Fruit fly (Drosophila melanogaster) whole organism, embryonic: ENCODE results near the gene Reepl1.
A peak's percentile ranks its signal among the peaks of the same experiment; 100 is the strongest.

Source experiments
- ATbp ChIP-seq: fragments of 200-800 bp; sonication (Bioruptor generic); optimal IDR thresholded peaks from 2 replicates; lab custom pipeline; 2017; ENCODE audit warnings: missing biosample characterization, mild to moderate bottlenecking, missing genetic modification characterization, missing genetic modification reagents
- B-H2 ChIP-seq: fragments of 200-800 bp; sonication (Bioruptor generic); optimal IDR thresholded peaks from 2 replicates; lab custom pipeline; 2018; ENCODE audit warnings: missing biosample characterization, mild to moderate bottlenecking, missing genetic modification characterization
- CG10321 ChIP-seq: fragments of 200-800 bp; sonication (Bioruptor generic); IDR thresholded peaks from 2 replicates; pipeline ENCODE4 v1.3.6; 2022; ENCODE audit warnings: missing biosample characterization, missing genetic modification characterization
- CG10543 ChIP-seq: fragments of 200-800 bp; sonication (Bioruptor generic); optimal IDR thresholded peaks from 3 replicates; lab custom pipeline; 2017; ENCODE audit warnings: missing biosample characterization, mild to moderate bottlenecking, missing genetic modification characterization, moderate library complexity
- CG12219 ChIP-seq: fragments of 200-800 bp; sonication (Bioruptor generic); optimal IDR thresholded peaks from 3 replicates; lab custom pipeline; 2018; ENCODE audit warnings: missing biosample characterization, mild to moderate bottlenecking, missing genetic modification characterization
- CG12299 ChIP-seq: fragments of 200-800 bp; sonication (Bioruptor generic); optimal IDR thresholded peaks from 2 replicates; lab custom pipeline; 2018; ENCODE audit warnings: missing biosample characterization, mild to moderate bottlenecking, missing genetic modification characterization
- CG12942 ChIP-seq: fragments of 200-800 bp; sonication (Bioruptor generic); optimal IDR thresholded peaks from 3 replicates; lab custom pipeline; 2016; ENCODE audit warnings: missing biosample characterization, missing genetic modification characterization
- CG13624 ChIP-seq: fragments of 200-800 bp; sonication (Bioruptor generic); optimal IDR thresholded peaks from 2 replicates; lab custom pipeline; 2016; ENCODE audit warnings: missing biosample characterization, missing genetic modification characterization
- CG13775 ChIP-seq: fragments of 200-800 bp; sonication (Bioruptor generic); optimal IDR thresholded peaks from 3 replicates; lab custom pipeline; 2017; ENCODE audit warnings: missing biosample characterization, mild to moderate bottlenecking, missing genetic modification characterization
- CG1647 ChIP-seq: fragments of 200-800 bp; sonication (Bioruptor generic); optimal IDR thresholded peaks from 3 replicates; lab custom pipeline; 2016; ENCODE audit warnings: missing biosample characterization, missing genetic modification characterization
- CG18011 ChIP-seq: fragments of 200-800 bp; sonication (Bioruptor generic); optimal IDR thresholded peaks from 2 replicates; lab custom pipeline; 2017; ENCODE audit warnings: missing biosample characterization, missing genetic modification characterization, mild to moderate bottlenecking, moderate library complexity, missing genotype
- CG2120 ChIP-seq: fragments of 200-800 bp; sonication (Bioruptor generic); optimal IDR thresholded peaks from 3 replicates; lab custom pipeline; 2016; ENCODE audit warnings: missing biosample characterization, missing genetic modification characterization
- CG2712 ChIP-seq: fragments of 200-800 bp; optimal IDR thresholded peaks from 3 replicates; lab custom pipeline; 2019; ENCODE audit warnings: missing biosample characterization, mild to moderate bottlenecking, missing genetic modification characterization, moderate library complexity
- CG30403 ChIP-seq: fragments of 200-800 bp; sonication (Bioruptor generic); optimal IDR thresholded peaks from 3 replicates; lab custom pipeline; 2016; ENCODE audit warnings: missing biosample characterization, missing genetic modification characterization
- CG32532 ChIP-seq: fragments of 200-800 bp; sonication (Bioruptor generic); IDR thresholded peaks from 2 replicates; pipeline ENCODE4 v1.3.6; 2022; ENCODE audit warnings: missing biosample characterization, missing genetic modification characterization
- CG32772 ChIP-seq: fragments of 200-800 bp; sonication (Bioruptor generic); IDR thresholded peaks from 2 replicates; pipeline ENCODE4 v1.3.6; 2022; ENCODE audit warnings: missing biosample characterization, missing genetic modification characterization
- CG6175 ChIP-seq: fragments of 200-800 bp; sonication (Bioruptor generic); IDR thresholded peaks from 3 replicates; pipeline ENCODE4 v1.3.6; 2022; ENCODE audit warnings: missing biosample characterization, missing genetic modification characterization
- CG7357 ChIP-seq: fragments of 200-800 bp; sonication (Bioruptor generic); IDR thresholded peaks from 3 replicates; pipeline ENCODE4 v1.3.6; 2022; ENCODE audit warnings: missing biosample characterization, missing genetic modification characterization
- CG9215 ChIP-seq: fragments of 200-800 bp; sonication (Bioruptor generic); IDR thresholded peaks from 2 replicates; pipeline ENCODE4 v1.3.6; 2022; ENCODE audit warnings: missing biosample characterization, missing genetic modification characterization
- CG9876 ChIP-seq: fragments of 200-800 bp; sonication (Bioruptor generic); optimal IDR thresholded peaks from 2 replicates; lab custom pipeline; 2016; ENCODE audit warnings: missing biosample characterization, missing genetic modification characterization
- CG9932 ChIP-seq: fragments of 200-800 bp; sonication (Bioruptor generic); IDR thresholded peaks from 2 replicates; pipeline ENCODE4 v1.3.6; 2022; ENCODE audit warnings: missing biosample characterization, missing genetic modification characterization
- CTCF ChIP-seq: fragments of 200-800 bp; sonication (Bioruptor generic); optimal IDR thresholded peaks from 2 replicates; lab custom pipeline; 2017; ENCODE audit warnings: missing biosample characterization, mild to moderate bottlenecking, missing genetic modification characterization, moderate library complexity
- Dfd ChIP-seq, 2 experiments: fragments of >200 bp; optimal IDR thresholded peaks; 2 replicates each; lab custom pipeline; 2017; ENCODE audit warnings: missing biosample characterization in 2 of 2, missing genetic modification characterization in 2 of 2
- E2f2 ChIP-seq: fragments of 200-800 bp; sonication (Bioruptor generic); IDR thresholded peaks from 2 replicates; pipeline ENCODE4 v1.3.6; 2022; ENCODE audit warnings: missing biosample characterization, missing genetic modification characterization
- HLHmδ ChIP-seq: fragments of 200-800 bp; sonication (Bioruptor generic); optimal IDR thresholded peaks from 2 replicates; lab custom pipeline; 2018; ENCODE audit warnings: missing biosample characterization, mild to moderate bottlenecking, missing genetic modification characterization, moderate library complexity
- Jarid2 ChIP-seq: fragments of 200-800 bp; sonication (Bioruptor generic); optimal IDR thresholded peaks from 3 replicates; lab custom pipeline; 2017; ENCODE audit warnings: mild to moderate bottlenecking, missing biosample characterization, missing genetic modification reagents, missing genetic modification characterization
- Mes4 ChIP-seq: fragments of 200-800 bp; sonication (Bioruptor generic); optimal IDR thresholded peaks from 2 replicates; lab custom pipeline; 2016; ENCODE audit warnings: missing biosample characterization, missing genetic modification characterization
- Mrtf ChIP-seq: fragments of 200-800 bp; sonication (Bioruptor generic); IDR thresholded peaks from 3 replicates; pipeline ENCODE4 v1.3.6; 2022; ENCODE audit warnings: missing biosample characterization, missing genetic modification characterization
- NC2α ChIP-seq: fragments of 200-800 bp; sonication (Bioruptor generic); optimal IDR thresholded peaks from 2 replicates; lab custom pipeline; 2016; ENCODE audit warnings: missing biosample characterization, missing genetic modification characterization
- Rfx ChIP-seq: fragments of 200-800 bp; sonication (Bioruptor generic); IDR thresholded peaks from 2 replicates; pipeline ENCODE4 v1.3.6; 2022; ENCODE audit warnings: missing biosample characterization, missing genetic modification characterization
- Scr ChIP-seq: fragments of 200-800 bp; sonication (Bioruptor generic); IDR thresholded peaks from 2 replicates; pipeline ENCODE4 v1.3.6; 2022; ENCODE audit warnings: missing biosample characterization, missing genetic modification characterization; ENCODE audit not compliant: partially characterized antibody
- Stat92E ChIP-seq, 3 experiments: fragments of >200 bp in 2 of 3; fragments of 200-800 bp in 1 of 3; sonication (Bioruptor generic) in 1 of 3; optimal IDR thresholded peaks; 2 replicates each; lab custom pipeline; 2017 to 2019; ENCODE audit warnings: missing biosample characterization in 3 of 3, missing genetic modification characterization in 3 of 3, mild to moderate bottlenecking in 1 of 3, moderate library complexity in 1 of 3
- Usf ChIP-seq: fragments of 200-800 bp; sonication (Bioruptor generic); optimal IDR thresholded peaks from 2 replicates; lab custom pipeline; 2017; ENCODE audit warnings: missing genotype, missing biosample characterization, missing genetic modification characterization
- Xrp1 ChIP-seq: fragments of 200-800 bp; sonication (Bioruptor generic); IDR thresholded peaks from 2 replicates; pipeline ENCODE4 v1.3.6; 2022; ENCODE audit warnings: missing biosample characterization, missing genetic modification characterization
- al ChIP-seq: fragments of 200-800 bp; sonication (Bioruptor generic); IDR thresholded peaks from 2 replicates; pipeline ENCODE4 v1.3.6; 2022; ENCODE audit warnings: missing biosample characterization, missing genetic modification characterization
- fd102C ChIP-seq: fragments of 200-800 bp; sonication (Bioruptor generic); optimal IDR thresholded peaks from 2 replicates; lab custom pipeline; 2018; ENCODE audit warnings: missing biosample characterization, mild to moderate bottlenecking, missing genetic modification characterization, moderate library complexity
- gce ChIP-seq: fragments of 200-800 bp; sonication (Bioruptor generic); IDR thresholded peaks from 3 replicates; pipeline ENCODE4 v1.3.6; 2022; ENCODE audit warnings: missing biosample characterization, missing genetic modification characterization
- gcm2 ChIP-seq: fragments of 200-800 bp; sonication (Bioruptor generic); optimal IDR thresholded peaks from 2 replicates; lab custom pipeline; 2016; ENCODE audit warnings: missing biosample characterization, missing genetic modification characterization
- gt ChIP-seq: fragments of 200-800 bp; sonication (Bioruptor generic); IDR thresholded peaks from 2 replicates; pipeline ENCODE4 v1.3.6; 2022; ENCODE audit warnings: missing biosample characterization, missing genetic modification characterization
- mam ChIP-seq: fragments of 200-800 bp; sonication (Bioruptor generic); optimal IDR thresholded peaks from 3 replicates; lab custom pipeline; 2016; ENCODE audit warnings: missing biosample characterization, missing genetic modification characterization
- nerfin-1 ChIP-seq: fragments of 200-800 bp; sonication (Bioruptor generic); optimal IDR thresholded peaks from 3 replicates; lab custom pipeline; 2019; ENCODE audit warnings: missing biosample characterization, mild to moderate bottlenecking, missing genetic modification characterization, moderate library complexity
- pan ChIP-seq, 4 experiments: fragments of >200 bp in 3 of 4; fragments of 200-800 bp in 1 of 4; sonication (Bioruptor generic) in 1 of 4; optimal IDR thresholded peaks in 3 of 4; IDR thresholded peaks in 1 of 4; 2 replicates each; pipeline versions ENCODE4 v1.3.6 to Lab custom; 2017 to 2022; ENCODE audit warnings: missing biosample characterization in 2 of 4, missing genetic modification characterization in 2 of 4, mixed read lengths in 1 of 4
- pb ChIP-seq: fragments of 200-800 bp; sonication (Bioruptor generic); optimal IDR thresholded peaks from 3 replicates; lab custom pipeline; 2016; ENCODE audit warnings: missing biosample characterization, missing genetic modification characterization
- pros ChIP-seq: fragments of 200-800 bp; sonication (Bioruptor generic); optimal IDR thresholded peaks from 3 replicates; lab custom pipeline; 2019; ENCODE audit warnings: missing biosample characterization, mild to moderate bottlenecking, missing genetic modification characterization, moderate library complexity
- pum ChIP-seq: fragments of 200-800 bp; sonication (Bioruptor generic); optimal IDR thresholded peaks from 2 replicates; lab custom pipeline; 2016; ENCODE audit warnings: missing biosample characterization, missing genetic modification characterization
- sd ChIP-seq: fragments of 200-800 bp; sonication (Bioruptor generic); optimal IDR thresholded peaks from 3 replicates; lab custom pipeline; 2018; ENCODE audit warnings: missing biosample characterization, mild to moderate bottlenecking, missing genetic modification characterization, moderate library complexity
- tin ChIP-seq: fragments of 200-800 bp; sonication (Bioruptor generic); optimal IDR thresholded peaks from 3 replicates; lab custom pipeline; 2016; ENCODE audit warnings: missing biosample characterization, missing genetic modification characterization
- tna ChIP-seq: fragments of 200-800 bp; sonication (Bioruptor generic); IDR thresholded peaks from 2 replicates; pipeline ENCODE4 v1.3.6; 2022; ENCODE audit warnings: missing biosample characterization, missing genetic modification characterization; ENCODE audit not compliant: partially characterized antibody
- toy ChIP-seq: fragments of 200-800 bp; sonication (Bioruptor generic); IDR thresholded peaks from 2 replicates; pipeline ENCODE4 v1.3.6; 2022; ENCODE audit warnings: missing biosample characterization, missing genetic modification characterization
- twi ChIP-seq: fragments of 200-800 bp; optimal IDR thresholded peaks from 2 replicates; lab custom pipeline; 2019; ENCODE audit warnings: missing biosample characterization, mild to moderate bottlenecking, missing genetic modification characterization, moderate library complexity

Reepl1 gene

dm6 chrX:11580200-11580840 is 7.8 kb downstream of the Reepl1 start, which contains the start of gene nod (continued):
- TF ChIP-seq CG10321 (GFP tag; lab: Robert Waterston, UW) (peak; percentile 78), toy (no peak), tna (GFP tag; lab: Robert Waterston, UW) (peak; percentile 38; the same call in 1 of the 2 replicates), E2f2 (peak; percentile 83), Scr (peak; percentile 71), Xrp1 (peak; percentile 48; the same call in 1 of the 2 replicates), CG7357 (peak; percentile 13; the same call in 1 of the 3 replicates), Dfd (GFP tag; optimal IDR thresholded peaks at IDR 0.05; lab: Kevin White, UChicago) (no peak), B-H2 (GFP tag; lab: Kevin White, UChicago) (peak; percentile 63), CG1647 (peak; percentile 70), fd102C (GFP tag; lab: Kevin White, UChicago) (no peak), CG12942 (GFP tag; lab: Kevin White, UChicago) (peak; percentile 52), CG13624 (peak; percentile 55), CG18011 (GFP tag; lab: Kevin White, UChicago) (peak; percentile 25), tin (GFP tag; lab: Kevin White, UChicago) (peak; percentile 64), pros (no peak), CG9215 (GFP tag; lab: Robert Waterston, UW) (peak; percentile 40; the same call in 1 of the 2 replicates), CG12219 (GFP tag; lab: Kevin White, UChicago) (peak; percentile 28), CG32532 (GFP tag; lab: Robert Waterston, UW) (peak; percentile 53; the same call in 1 of the 2 replicates), nerfin-1 (peak; percentile 72), CG2712 (peak; percentile 65), CG10543 (GFP tag; lab: Kevin White, UChicago) (peak; percentile 49), mam (peak; percentile 81), Mrtf (0 out of 3 replicates have a peak, but pooled peaks have one; percentile 31), CG2120 (GFP tag; lab: Kevin White, UChicago) (peak; percentile 80), pan (optimal IDR thresholded peaks at IDR 0.05; lab: Kevin White, UChicago) (no peak), pan (GFP tag; optimal IDR thresholded peaks at IDR 0.05 in 1 of 2, IDR thresholded peaks at IDR 0.05 in 1 of 2) (peak in 1 of 2 experiments; percentile 55), CG12299 (no peak), CG9876 (GFP tag; lab: Kevin White, UChicago) (peak; percentile 3), CG32772 (GFP tag; lab: Robert Waterston, UW) (no peak), gcm2 (GFP tag; lab: Kevin White, UChicago) (peak; percentile 46), sd (tag; lab: Kevin White, UChicago) (peak; percentile 76), CTCF (peak; percentile 56), CG6175 (GFP tag; lab: Robert Waterston, UW) (no peak), gce (GFP tag; lab: Robert Waterston, UW) (no peak), CG13775 (GFP tag; lab: Kevin White, UChicago) (peak; percentile 68), pb (GFP tag; lab: Kevin White, UChicago) (peak; percentile 55), twi (no peak), Jarid2 (GFP tag; lab: Kevin White, UChicago) (no peak), Stat92E (GFP tag; optimal IDR thresholded peaks at IDR 0.05; lab: Kevin White, UChicago) (no peak), CG30403 (GFP tag; lab: Kevin White, UChicago) (peak; percentile 72), Usf (no peak), ATbp (GFP tag; lab: Kevin White, UChicago) (no peak), al (peak; percentile 47; the same call in 1 of the 2 replicates), gt (no peak), pum (peak; percentile 51), Rfx (peak; percentile 74), CG9932 (GFP tag; lab: Robert Waterston, UW) (peak; percentile 72), HLHmδ (GFP tag; lab: Kevin White, UChicago) (no peak), NC2α (GFP tag; lab: Kevin White, UChicago) (peak; percentile 41), Mes4 (GFP tag; lab: Kevin White, UChicago) (peak; percentile 56)
